Comparison of ENCODE assay signal across 1 fruit fly cellular context in the genomic region with DNA sequence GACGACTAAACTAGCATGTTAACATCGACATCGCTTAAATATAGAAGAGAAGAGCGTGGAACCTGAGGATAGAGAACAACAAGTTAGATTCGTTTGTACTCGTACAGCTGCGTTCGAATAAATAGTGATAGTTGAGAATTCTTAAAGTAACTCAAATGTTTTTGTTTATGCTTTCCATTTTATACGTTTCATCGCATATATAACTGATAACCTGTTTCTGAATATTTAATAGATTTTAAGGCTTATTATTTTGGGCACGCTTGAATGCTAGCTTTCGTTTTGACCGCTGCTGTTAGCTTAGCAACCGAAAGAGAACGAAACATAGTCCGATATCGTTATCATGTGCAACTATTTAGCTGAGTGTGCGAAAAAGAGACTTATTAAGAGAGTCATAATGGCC.
TF ChIP-seq lines count a peak whose summit lies in the region.

No protein-coding gene starts in this region.

TF ChIP-seq in whole organism, embryonic, 481 proteins besides CTCF, POLR2A, EP300 and RAD21 (continued from another document):
- TF ChIP-seq CG11504 (tag; optimal IDR thresholded peaks at IDR 0.05; lab: Kevin White, UChicago) = peak; percentile 93
